Fruit fly (Drosophila melanogaster) whole organism, embryonic: ENCODE results near the gene CG11617.

Experiments
- Abd-B ChIP-seq: fragments of 200-800 bp; sonication (Bioruptor generic); optimal IDR thresholded peaks from 2 replicates; lab custom pipeline; 2018; ENCODE audit warnings: missing biosample characterization, mild to moderate bottlenecking, missing genetic modification characterization, moderate library complexity
- BEAF-32 ChIP-seq: fragments of 200-800 bp; sonication (Bioruptor generic); optimal IDR thresholded peaks from 3 replicates; lab custom pipeline; 2017; ENCODE audit warnings: missing biosample characterization, missing genetic modification characterization, mild to moderate bottlenecking, moderate library complexity, missing genetic modification reagents
- CG14050 ChIP-seq: fragments of 200-800 bp; sonication (Bioruptor generic); IDR thresholded peaks from 3 replicates; pipeline ENCODE4 v1.3.6; 2022; ENCODE audit warnings: missing biosample characterization, missing genetic modification characterization
- CG14441 ChIP-seq: fragments of 200-800 bp; sonication (Bioruptor generic); IDR thresholded peaks from 2 replicates; pipeline ENCODE4 v1.3.6; 2022; ENCODE audit warnings: missing biosample characterization, missing genetic modification characterization
- CG14710 ChIP-seq: fragments of 200-800 bp; sonication (Bioruptor generic); optimal IDR thresholded peaks from 3 replicates; lab custom pipeline; 2019; ENCODE audit warnings: missing biosample characterization, mild to moderate bottlenecking, missing genetic modification characterization, moderate library complexity
- CG15514 ChIP-seq: fragments of 200-800 bp; sonication (Bioruptor generic); optimal IDR thresholded peaks from 3 replicates; lab custom pipeline; 2017; ENCODE audit warnings: missing biosample characterization, missing genetic modification characterization, mild to moderate bottlenecking, moderate library complexity, missing genetic modification reagents
- CG17359 ChIP-seq: fragments of 200-800 bp; sonication (Bioruptor generic); optimal IDR thresholded peaks from 3 replicates; lab custom pipeline; 2018; ENCODE audit warnings: missing biosample characterization, mild to moderate bottlenecking, missing genetic modification characterization, moderate library complexity
- CG17612 ChIP-seq: fragments of 200-800 bp; sonication (Bioruptor generic); IDR thresholded peaks from 2 replicates; pipeline ENCODE4 v1.3.6; 2022; ENCODE audit warnings: missing biosample characterization, missing genetic modification characterization
- CG2202 ChIP-seq: fragments of 200-800 bp; sonication (Bioruptor generic); optimal IDR thresholded peaks from 2 replicates; lab custom pipeline; 2018; ENCODE audit warnings: missing biosample characterization, mild to moderate bottlenecking, missing genetic modification characterization
- CG32772 ChIP-seq: fragments of 200-800 bp; sonication (Bioruptor generic); IDR thresholded peaks from 2 replicates; pipeline ENCODE4 v1.3.6; 2022; ENCODE audit warnings: missing biosample characterization, missing genetic modification characterization
- CG33213 ChIP-seq: fragments of 200-800 bp; sonication (Bioruptor generic); optimal IDR thresholded peaks from 3 replicates; lab custom pipeline; 2016; ENCODE audit warnings: missing biosample characterization, missing genetic modification characterization
- CG34224 ChIP-seq: fragments of 200-800 bp; sonication (Bioruptor generic); IDR thresholded peaks from 3 replicates; pipeline ENCODE4 v1.3.6; 2022; ENCODE audit warnings: missing biosample characterization, missing genetic modification characterization; ENCODE audit not compliant: partially characterized antibody
- CG3838 ChIP-seq: fragments of 200-800 bp; sonication (Bioruptor generic); optimal IDR thresholded peaks from 3 replicates; lab custom pipeline; 2016; ENCODE audit warnings: missing biosample characterization, missing genetic modification characterization
- CG4617 ChIP-seq: fragments of 200-800 bp; sonication (Bioruptor generic); optimal IDR thresholded peaks from 3 replicates; lab custom pipeline; 2016; ENCODE audit warnings: missing biosample characterization, missing genetic modification characterization, borderline replicate concordance
- CG8359 ChIP-seq: fragments of 200-800 bp; sonication (Bioruptor generic); optimal IDR thresholded peaks from 2 replicates; lab custom pipeline; 2017; ENCODE audit warnings: missing biosample characterization, mild to moderate bottlenecking, missing genetic modification characterization, borderline replicate concordance
- CG9797 ChIP-seq: fragments of 200-800 bp; sonication (Bioruptor generic); optimal IDR thresholded peaks from 3 replicates; lab custom pipeline; 2018; ENCODE audit warnings: missing biosample characterization, mild to moderate bottlenecking, missing genetic modification characterization
- CG9876 ChIP-seq: fragments of 200-800 bp; sonication (Bioruptor generic); optimal IDR thresholded peaks from 2 replicates; lab custom pipeline; 2016; ENCODE audit warnings: missing biosample characterization, missing genetic modification characterization
- Dref ChIP-seq: fragments of 200-800 bp; sonication (Bioruptor generic); IDR thresholded peaks from 2 replicates; pipeline ENCODE4 v1.3.6; 2022; ENCODE audit warnings: missing biosample characterization, missing genetic modification characterization
- E2f2 ChIP-seq: fragments of 200-800 bp; sonication (Bioruptor generic); IDR thresholded peaks from 2 replicates; pipeline ENCODE4 v1.3.6; 2022; ENCODE audit warnings: missing biosample characterization, missing genetic modification characterization
- HHEX ChIP-seq: fragments of 200-800 bp; sonication (Bioruptor generic); optimal IDR thresholded peaks from 3 replicates; lab custom pipeline; 2017; ENCODE audit warnings: missing biosample characterization, mild to moderate bottlenecking, missing genetic modification characterization, missing genetic modification reagents
- HLH54F ChIP-seq: fragments of 200-800 bp; sonication (Bioruptor generic); optimal IDR thresholded peaks from 3 replicates; lab custom pipeline; 2016; ENCODE audit warnings: missing biosample characterization, missing genetic modification characterization
- HmgZ ChIP-seq: fragments of 200-800 bp; sonication (Bioruptor generic); optimal IDR thresholded peaks from 2 replicates; lab custom pipeline; 2018; ENCODE audit warnings: missing biosample characterization, mild to moderate bottlenecking, missing genetic modification characterization
- MBD-R2 ChIP-seq: fragments of 200-800 bp; sonication (Bioruptor generic); IDR thresholded peaks from 2 replicates; pipeline ENCODE4 v1.3.6; 2022; ENCODE audit warnings: missing biosample characterization, missing genetic modification characterization
- Max ChIP-seq: fragments of 200-800 bp; sonication (Bioruptor generic); optimal IDR thresholded peaks from 2 replicates; lab custom pipeline; 2016; ENCODE audit warnings: missing biosample characterization, mild to moderate bottlenecking, missing genetic modification characterization
- Med ChIP-seq: fragments of 200-800 bp; sonication (Bioruptor generic); peaks from one replicate; lab custom pipeline; 2016; ENCODE audit warnings: missing biosample characterization, missing genetic modification characterization, mild to moderate bottlenecking, inconsistent platforms, moderate library complexity
- Myb ChIP-seq: fragments of 200-800 bp; sonication (Bioruptor generic); optimal IDR thresholded peaks from 2 replicates; lab custom pipeline; 2016; ENCODE audit warnings: missing biosample characterization, missing genetic modification characterization
- Pdp1 ChIP-seq, 2 experiments: fragments of 200-800 bp; sonication (Bioruptor generic); optimal IDR thresholded peaks; 3 replicates each; lab custom pipeline; 2016; ENCODE audit warnings: missing biosample characterization in 2 of 2, missing genetic modification characterization in 2 of 2, mild to moderate bottlenecking in 1 of 2, moderate library complexity in 1 of 2
- Scr ChIP-seq: fragments of 200-800 bp; sonication (Bioruptor generic); IDR thresholded peaks from 2 replicates; pipeline ENCODE4 v1.3.6; 2022; ENCODE audit warnings: missing biosample characterization, missing genetic modification characterization; ENCODE audit not compliant: partially characterized antibody
- Sry-δ ChIP-seq: fragments of 200-800 bp; sonication (Bioruptor generic); optimal IDR thresholded peaks from 2 replicates; lab custom pipeline; 2016; ENCODE audit warnings: missing biosample characterization, missing genetic modification characterization
- Trl ChIP-seq, 3 experiments: fragments of >200 bp in 2 of 3; fragments of 200-800 bp in 1 of 3; sonication (Bioruptor generic) in 1 of 3; optimal IDR thresholded peaks; 2 replicates in 1 of 3; 3 replicates in 2 of 3; lab custom pipeline; 2016 to 2017; ENCODE audit warnings: missing biosample characterization in 1 of 3, missing genetic modification characterization in 1 of 3
- al ChIP-seq: fragments of 200-800 bp; sonication (Bioruptor generic); IDR thresholded peaks from 2 replicates; pipeline ENCODE4 v1.3.6; 2022; ENCODE audit warnings: missing biosample characterization, missing genetic modification characterization
- ato ChIP-seq: fragments of 200-800 bp; sonication (Bioruptor generic); IDR thresholded peaks from 2 replicates; pipeline ENCODE4 v1.3.6; 2022; ENCODE audit warnings: missing biosample characterization, missing genetic modification characterization; ENCODE audit not compliant: partially characterized antibody
- bbx ChIP-seq: fragments of 200-800 bp; sonication (Bioruptor generic); IDR thresholded peaks from 2 replicates; pipeline ENCODE4 v1.3.6; 2022; ENCODE audit warnings: missing biosample characterization, missing genetic modification characterization; ENCODE audit not compliant: partially characterized antibody
- bigmax ChIP-seq: fragments of 200-800 bp; sonication (Bioruptor generic); optimal IDR thresholded peaks from 2 replicates; lab custom pipeline; 2018; ENCODE audit warnings: missing biosample characterization, mild to moderate bottlenecking, missing genetic modification characterization
- ftz-f1 ChIP-seq: fragments of 200-800 bp; sonication (Bioruptor generic); optimal IDR thresholded peaks from 2 replicates; lab custom pipeline; 2016; ENCODE audit warnings: missing biosample characterization, missing genetic modification characterization
- gfzf ChIP-seq: fragments of 200-800 bp; sonication (Bioruptor generic); optimal IDR thresholded peaks from 2 replicates; lab custom pipeline; 2016; ENCODE audit warnings: missing biosample characterization, mild to moderate bottlenecking, missing genetic modification characterization, moderate library complexity
- kni ChIP-seq: fragments of 200-800 bp; sonication (Bioruptor generic); optimal IDR thresholded peaks from 3 replicates; lab custom pipeline; 2017; ENCODE audit warnings: mild to moderate bottlenecking, missing biosample characterization, missing genetic modification reagents, missing genetic modification characterization
- phol ChIP-seq: fragments of 200-800 bp; sonication (Bioruptor generic); optimal IDR thresholded peaks from 3 replicates; lab custom pipeline; 2018; ENCODE audit warnings: missing biosample characterization, mild to moderate bottlenecking, missing genetic modification characterization, moderate library complexity
- stwl ChIP-seq: fragments of 200-800 bp; sonication (Bioruptor generic); optimal IDR thresholded peaks from 3 replicates; lab custom pipeline; 2018; ENCODE audit warnings: missing biosample characterization, mild to moderate bottlenecking, missing genetic modification characterization, moderate library complexity
- tll ChIP-seq, 2 experiments: fragments of 200-800 bp in 1 of 2; fragments of >200 bp in 1 of 2; sonication (Bioruptor generic) in 1 of 2; optimal IDR thresholded peaks; 2 replicates each; lab custom pipeline; 2017 to 2019; ENCODE audit warnings: missing biosample characterization in 2 of 2, missing genetic modification characterization in 2 of 2, mild to moderate bottlenecking in 1 of 2, moderate library complexity in 1 of 2
- trem ChIP-seq: fragments of 200-800 bp; optimal IDR thresholded peaks from 3 replicates; lab custom pipeline; 2019; ENCODE audit warnings: missing biosample characterization, mild to moderate bottlenecking, missing genetic modification characterization, moderate library complexity
- ttk ChIP-seq: fragments of 200-800 bp; sonication (Bioruptor generic); IDR thresholded peaks from 2 replicates; pipeline ENCODE4 v2.1.2; 2022; ENCODE audit warnings: missing biosample characterization, missing genetic modification characterization

CG11617 gene

dm6 chr2L:252174-252573 lies 45.1 kb upstream of the CG11617 start, which contains the start of gene Rpp30 (continued):
- TF ChIP-seq Trl (optimal IDR thresholded peaks at IDR 0.05; lab: Kevin White, UChicago) (no peak), Trl (GFP tag; optimal IDR thresholded peaks at IDR 0.05; lab: Kevin White, UChicago) (no peak), CG34224 (GFP tag; lab: Robert Waterston, UW) (0 out of 3 replicates have a peak, but pooled peaks have one; percentile 20), bbx (GFP tag; lab: Robert Waterston, UW) (peak; percentile 14; the same call in 1 of the 2 replicates), E2f2 (GFP tag; lab: Robert Waterston, UW) (peak; percentile 69), kni (GFP tag; lab: Kevin White, UChicago) (no peak), Pdp1 (GFP tag; optimal IDR thresholded peaks at IDR 0.05; lab: Kevin White, UChicago) (peak in 1 of 2 experiments; percentile 9), HHEX (GFP tag; lab: Kevin White, UChicago) (no peak), CG14050 (GFP tag; lab: Robert Waterston, UW) (no peak), MBD-R2 (GFP tag; lab: Robert Waterston, UW) (peak; percentile 95), CG9797 (GFP tag; lab: Kevin White, UChicago) (peak; percentile 79), CG15514 (GFP tag; lab: Kevin White, UChicago) (peak; percentile 36), al (GFP tag; lab: Robert Waterston, UW) (no peak), Sry-δ (GFP tag; lab: Kevin White, UChicago) (peak; percentile 32), phol (tag; lab: Kevin White, UChicago) (peak; percentile 38), CG17359 (tag; lab: Kevin White, UChicago) (peak; percentile 57), Myb (GFP tag; lab: Kevin White, UChicago) (peak; percentile 69), CG8359 (no peak), Dref (GFP tag; lab: Robert Waterston, UW) (no peak), CG33213 (peak; percentile 10), Scr (peak; percentile 22; the same call in 1 of the 2 replicates), Med (GFP tag; lab: Kevin White, UChicago) (peak; percentile 61), BEAF-32 (GFP tag; lab: Kevin White, UChicago) (peak; percentile 31), CG14710 (tag; lab: Kevin White, UChicago) (peak; percentile 28), stwl (tag; lab: Kevin White, UChicago) (peak; percentile 87), CG14441 (no peak), CG2202 (no peak), CG32772 (GFP tag; lab: Robert Waterston, UW) (peak; percentile 42; the same call in 1 of the 2 replicates), ttk (GFP tag; lab: Robert Waterston, UW) (no peak), bigmax (no peak), CG17612 (GFP tag; lab: Robert Waterston, UW) (no peak), tll (GFP tag; optimal IDR thresholded peaks at IDR 0.05; lab: Kevin White, UChicago) (no peak), ato (GFP tag; lab: Robert Waterston, UW) (0 out of 2 replicates have a peak, but pooled peaks have one; percentile 20), CG9876 (no peak), HLH54F (GFP tag; lab: Kevin White, UChicago) (no peak), CG4617 (peak; percentile 40), ftz-f1 (GFP tag; lab: Kevin White, UChicago) (peak; percentile 74), gfzf (GFP tag; lab: Kevin White, UChicago) (peak; percentile 92), trem (tag; lab: Kevin White, UChicago) (peak; percentile 10), CG3838 (GFP tag; lab: Kevin White, UChicago) (no peak), HmgZ (tag; lab: Kevin White, UChicago) (peak; percentile 49), Abd-B (GFP tag; lab: Kevin White, UChicago) (no peak), Max (GFP tag; lab: Kevin White, UChicago) (peak; percentile 60)
- TF ChIP-seq, all 482 proteins: peak for 56
